Fruit fly (Drosophila melanogaster) whole organism, embryonic: ENCODE data around the gene haf.

ENCODE experiments used
- CG10274 ChIP-seq: fragments of 200-800 bp; sonication (Bioruptor generic); optimal IDR thresholded peaks from 3 replicates; lab custom pipeline; 2017; ENCODE audit warnings: missing biosample characterization, mild to moderate bottlenecking, missing genetic modification characterization
- CG10321 ChIP-seq: fragments of 200-800 bp; sonication (Bioruptor generic); IDR thresholded peaks from 2 replicates; pipeline ENCODE4 v1.3.6; 2022; ENCODE audit warnings: missing biosample characterization, missing genetic modification characterization
- CG10462 ChIP-seq: fragments of 200-800 bp; sonication (Bioruptor generic); optimal IDR thresholded peaks from 2 replicates; lab custom pipeline; 2016; ENCODE audit warnings: missing biosample characterization, missing genetic modification characterization
- CG11456 ChIP-seq: fragments of 200-800 bp; sonication (Bioruptor generic); IDR thresholded peaks from 3 replicates; pipeline ENCODE4 v1.3.6; 2022; ENCODE audit warnings: missing biosample characterization, missing genetic modification characterization
- CG12104 ChIP-seq: fragments of 200-800 bp; sonication (Bioruptor generic); optimal IDR thresholded peaks from 3 replicates; lab custom pipeline; 2016; ENCODE audit warnings: missing biosample characterization, missing genetic modification characterization
- CG12236 ChIP-seq: fragments of 200-800 bp; sonication (Bioruptor generic); optimal IDR thresholded peaks from 2 replicates; lab custom pipeline; 2016; ENCODE audit warnings: missing biosample characterization, missing genetic modification characterization
- CG12744 ChIP-seq: fragments of 200-800 bp; sonication (Bioruptor generic); optimal IDR thresholded peaks from 2 replicates; lab custom pipeline; 2016; ENCODE audit warnings: missing biosample characterization, missing genetic modification characterization
- CG14014 ChIP-seq: fragments of 200-800 bp; sonication (Bioruptor generic); IDR thresholded peaks from 2 replicates; pipeline ENCODE4 v1.3.6; 2022; ENCODE audit warnings: missing biosample characterization, missing genetic modification characterization
- CG14050 ChIP-seq: fragments of 200-800 bp; sonication (Bioruptor generic); IDR thresholded peaks from 3 replicates; pipeline ENCODE4 v1.3.6; 2022; ENCODE audit warnings: missing biosample characterization, missing genetic modification characterization
- CG14710 ChIP-seq: fragments of 200-800 bp; sonication (Bioruptor generic); optimal IDR thresholded peaks from 3 replicates; lab custom pipeline; 2019; ENCODE audit warnings: missing biosample characterization, mild to moderate bottlenecking, missing genetic modification characterization, moderate library complexity
- CG1529 ChIP-seq: fragments of 200-800 bp; sonication (Bioruptor generic); optimal IDR thresholded peaks from 3 replicates; lab custom pipeline; 2018; ENCODE audit warnings: missing biosample characterization, missing genetic modification characterization
- CG17328 ChIP-seq: fragments of 200-800 bp; sonication (Bioruptor generic); IDR thresholded peaks from 2 replicates; pipeline ENCODE4 v1.3.6; 2022; ENCODE audit warnings: missing biosample characterization, missing genetic modification characterization
- CG2116 ChIP-seq: fragments of 200-800 bp; sonication (Bioruptor generic); optimal IDR thresholded peaks from 3 replicates; lab custom pipeline; 2018; ENCODE audit warnings: missing biosample characterization, mild to moderate bottlenecking, missing genetic modification characterization
- CG3163 ChIP-seq: fragments of 200-800 bp; sonication (Bioruptor generic); optimal IDR thresholded peaks from 3 replicates; lab custom pipeline; 2016; ENCODE audit warnings: missing biosample characterization, missing genetic modification characterization
- CG3281 ChIP-seq: fragments of 200-800 bp; sonication (Bioruptor generic); optimal IDR thresholded peaks from 3 replicates; lab custom pipeline; 2017; ENCODE audit warnings: missing biosample characterization, mild to moderate bottlenecking, missing genetic modification characterization
- CG6175 ChIP-seq: fragments of 200-800 bp; sonication (Bioruptor generic); IDR thresholded peaks from 3 replicates; pipeline ENCODE4 v1.3.6; 2022; ENCODE audit warnings: missing biosample characterization, missing genetic modification characterization
- CG7963 ChIP-seq: fragments of 200-800 bp; sonication (Bioruptor generic); IDR thresholded peaks from 3 replicates; pipeline ENCODE4 v1.3.6; 2022; ENCODE audit warnings: missing biosample characterization, missing genetic modification characterization; ENCODE audit not compliant: partially characterized antibody
- CG8478 ChIP-seq: fragments of >200 bp; optimal IDR thresholded peaks from 2 replicates; lab custom pipeline; 2018
- CG8924 ChIP-seq: fragments of 200-800 bp; optimal IDR thresholded peaks from 3 replicates; lab custom pipeline; 2019; ENCODE audit warnings: missing biosample characterization, mild to moderate bottlenecking, missing genetic modification characterization, moderate library complexity
- CG8944 ChIP-seq: fragments of 200-800 bp; sonication (Bioruptor generic); optimal IDR thresholded peaks from 3 replicates; lab custom pipeline; 2016; ENCODE audit warnings: missing biosample characterization, missing genetic modification characterization
- CG9797 ChIP-seq: fragments of 200-800 bp; sonication (Bioruptor generic); optimal IDR thresholded peaks from 3 replicates; lab custom pipeline; 2018; ENCODE audit warnings: missing biosample characterization, mild to moderate bottlenecking, missing genetic modification characterization
- D19A ChIP-seq: fragments of 200-800 bp; optimal IDR thresholded peaks from 3 replicates; lab custom pipeline; 2019; ENCODE audit warnings: missing biosample characterization, mild to moderate bottlenecking, missing genetic modification characterization, moderate library complexity
- Dip2 ChIP-seq: fragments of 200-800 bp; sonication (Bioruptor generic); IDR thresholded peaks from 2 replicates; pipeline ENCODE4 v1.3.6; 2022; ENCODE audit warnings: missing biosample characterization, missing genetic modification characterization
- Dip3 ChIP-seq: fragments of 200-800 bp; sonication (Bioruptor generic); optimal IDR thresholded peaks from 3 replicates; lab custom pipeline; 2016; ENCODE audit warnings: missing biosample characterization, missing genetic modification characterization
- E2f1 ChIP-seq: fragments of 200-800 bp; sonication (Bioruptor generic); IDR thresholded peaks from 2 replicates; pipeline ENCODE4 v1.3.6; 2022; ENCODE audit warnings: missing biosample characterization, missing genetic modification characterization
- Elba2 ChIP-seq: fragments of 200-800 bp; sonication (Bioruptor generic); optimal IDR thresholded peaks from 3 replicates; lab custom pipeline; 2016; ENCODE audit warnings: missing biosample characterization, missing genetic modification characterization
- HmgD ChIP-seq: fragments of 200-800 bp; sonication (Bioruptor generic); optimal IDR thresholded peaks from 3 replicates; lab custom pipeline; 2016; ENCODE audit warnings: missing biosample characterization, missing genetic modification characterization
- MESR4 ChIP-seq: fragments of 200-800 bp; sonication (Bioruptor generic); optimal IDR thresholded peaks from 2 replicates; lab custom pipeline; 2018; ENCODE audit warnings: missing biosample characterization, mild to moderate bottlenecking, missing genetic modification characterization, moderate library complexity
- Max ChIP-seq: fragments of 200-800 bp; sonication (Bioruptor generic); optimal IDR thresholded peaks from 2 replicates; lab custom pipeline; 2016; ENCODE audit warnings: missing biosample characterization, mild to moderate bottlenecking, missing genetic modification characterization
- Meics ChIP-seq: fragments of 200-800 bp; sonication (Bioruptor generic); optimal IDR thresholded peaks from 2 replicates; lab custom pipeline; 2017; ENCODE audit warnings: missing biosample characterization, mild to moderate bottlenecking, missing genetic modification characterization
- Nf-YB ChIP-seq: fragments of 200-800 bp; sonication (Bioruptor generic); optimal IDR thresholded peaks from 3 replicates; lab custom pipeline; 2019; ENCODE audit warnings: missing biosample characterization, mild to moderate bottlenecking, missing genetic modification characterization, moderate library complexity
- Opbp ChIP-seq: fragments of 200-800 bp; sonication (Bioruptor generic); IDR thresholded peaks from 3 replicates; pipeline ENCODE4 v1.3.6; 2022; ENCODE audit warnings: missing biosample characterization, missing genetic modification characterization; ENCODE audit not compliant: partially characterized antibody
- Poxn ChIP-seq: fragments of 200-800 bp; sonication (Bioruptor generic); IDR thresholded peaks from 2 replicates; pipeline ENCODE4 v1.3.6; 2022; ENCODE audit warnings: missing biosample characterization, missing genetic modification characterization
- Rfx ChIP-seq: fragments of 200-800 bp; sonication (Bioruptor generic); IDR thresholded peaks from 2 replicates; pipeline ENCODE4 v1.3.6; 2022; ENCODE audit warnings: missing biosample characterization, missing genetic modification characterization
- Rx ChIP-seq: fragments of 200-800 bp; sonication (Bioruptor generic); IDR thresholded peaks from 2 replicates; pipeline ENCODE4 v1.3.6; 2022; ENCODE audit warnings: missing biosample characterization, missing genetic modification characterization
- Sry-δ ChIP-seq: fragments of 200-800 bp; sonication (Bioruptor generic); optimal IDR thresholded peaks from 2 replicates; lab custom pipeline; 2016; ENCODE audit warnings: missing biosample characterization, missing genetic modification characterization
- Tbp ChIP-seq: fragments of >200 bp; optimal IDR thresholded peaks from 2 replicates; lab custom pipeline; 2018; ENCODE audit warnings: missing biosample characterization, missing genetic modification characterization
- Trl ChIP-seq, 3 experiments: fragments of >200 bp in 2 of 3; fragments of 200-800 bp in 1 of 3; sonication (Bioruptor generic) in 1 of 3; optimal IDR thresholded peaks; 2 replicates in 1 of 3; 3 replicates in 2 of 3; lab custom pipeline; 2016 to 2017; ENCODE audit warnings: missing biosample characterization in 1 of 3, missing genetic modification characterization in 1 of 3
- al ChIP-seq: fragments of 200-800 bp; sonication (Bioruptor generic); IDR thresholded peaks from 2 replicates; pipeline ENCODE4 v1.3.6; 2022; ENCODE audit warnings: missing biosample characterization, missing genetic modification characterization
- crc ChIP-seq: fragments of 200-800 bp; sonication (Bioruptor generic); optimal IDR thresholded peaks from 2 replicates; lab custom pipeline; 2016; ENCODE audit warnings: missing biosample characterization, missing genetic modification characterization
- disco-r ChIP-seq: fragments of 200-800 bp; sonication (Bioruptor generic); optimal IDR thresholded peaks from 2 replicates; lab custom pipeline; 2016; ENCODE audit warnings: missing biosample characterization, missing genetic modification characterization
- fd96Cb ChIP-seq: fragments of 200-800 bp; sonication (Bioruptor generic); optimal IDR thresholded peaks from 2 replicates; lab custom pipeline; 2018; ENCODE audit warnings: missing biosample characterization, mild to moderate bottlenecking, missing genetic modification characterization, moderate library complexity
- gem ChIP-seq: fragments of 200-800 bp; sonication (Bioruptor generic); optimal IDR thresholded peaks from 2 replicates; lab custom pipeline; 2019; ENCODE audit warnings: missing biosample characterization, mild to moderate bottlenecking, missing genetic modification characterization, moderate library complexity
- ham ChIP-seq: fragments of 200-800 bp; sonication (Bioruptor generic); IDR thresholded peaks from 2 replicates; pipeline ENCODE4 v1.3.6; 2022; ENCODE audit warnings: missing biosample characterization, missing genetic modification characterization
- hbn ChIP-seq: fragments of 200-800 bp; sonication (Bioruptor generic); IDR thresholded peaks from 2 replicates; pipeline ENCODE4 v1.3.6; 2022; ENCODE audit warnings: missing biosample characterization, missing genetic modification characterization; ENCODE audit not compliant: partially characterized antibody
- jigr1 ChIP-seq: fragments of 200-800 bp; sonication (Bioruptor generic); IDR thresholded peaks from 3 replicates; pipeline ENCODE4 v1.3.6; 2022; ENCODE audit warnings: missing biosample characterization, missing genetic modification characterization
- klu ChIP-seq: fragments of 200-800 bp; sonication (Bioruptor generic); IDR thresholded peaks from 2 replicates; pipeline ENCODE4 v1.3.6; 2022; ENCODE audit warnings: missing biosample characterization, missing genetic modification characterization
- nerfin-2 ChIP-seq: fragments of 200-800 bp; sonication (Bioruptor generic); IDR thresholded peaks from 2 replicates; pipeline ENCODE4 v1.3.6; 2022; ENCODE audit warnings: missing biosample characterization, missing genetic modification characterization; ENCODE audit not compliant: partially characterized antibody
- p53 ChIP-seq: fragments of 200-800 bp; sonication (Bioruptor generic); optimal IDR thresholded peaks from 2 replicates; lab custom pipeline; 2016; ENCODE audit warnings: missing biosample characterization, missing genetic modification characterization
- ranshi ChIP-seq: fragments of 200-800 bp; sonication (Bioruptor generic); IDR thresholded peaks from 2 replicates; pipeline ENCODE4 v1.3.6; 2022; ENCODE audit warnings: missing biosample characterization, missing genetic modification characterization
- sug ChIP-seq: fragments of 200-800 bp; optimal IDR thresholded peaks from 2 replicates; lab custom pipeline; 2019; ENCODE audit warnings: missing biosample characterization, mild to moderate bottlenecking, missing genetic modification characterization, moderate library complexity
- trh ChIP-seq: fragments of 200-800 bp; sonication (Bioruptor generic); optimal IDR thresholded peaks from 2 replicates; lab custom pipeline; 2016; ENCODE audit warnings: missing biosample characterization, missing genetic modification characterization

The haf gene

DNA sequence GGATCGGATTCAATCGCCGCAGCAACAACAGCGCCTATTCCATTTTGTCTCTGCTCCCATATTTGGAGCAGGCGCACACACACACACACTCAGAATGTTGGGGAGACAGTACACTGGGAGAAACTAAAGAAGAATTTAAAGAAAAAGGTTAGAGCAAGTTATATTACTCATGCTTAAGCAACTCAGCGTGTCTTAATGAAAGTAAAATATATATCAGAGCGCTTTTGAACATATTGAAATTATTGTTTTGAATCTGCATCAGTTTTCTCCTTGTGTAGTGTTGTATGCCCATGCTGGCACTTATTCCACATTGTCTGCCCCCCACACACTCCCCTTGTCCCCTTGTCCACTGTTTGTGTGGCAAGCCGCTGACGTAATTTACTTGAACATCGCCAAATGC lies 35.2 kb downstream of the haf start (continued):
- TF ChIP-seq Trl (optimal IDR thresholded peaks at IDR 0.05; lab: Kevin White, UChicago) (no peak), Trl (GFP tag; optimal IDR thresholded peaks at IDR 0.05; lab: Kevin White, UChicago) (peak; percentile 68), CG14014 (GFP tag; lab: Robert Waterston, UW) (peak; percentile 85), Tbp (GFP tag; lab: Kevin White, UChicago) (no peak), CG10321 (GFP tag; lab: Robert Waterston, UW) (0 out of 2 replicates have a peak, but pooled peaks have one; percentile 13), CG8944 (GFP tag; lab: Kevin White, UChicago) (peak; percentile 66), CG12236 (GFP tag; lab: Kevin White, UChicago) (peak; percentile 49), CG14050 (GFP tag; lab: Robert Waterston, UW) (peak; percentile 73), nerfin-2 (GFP tag; lab: Robert Waterston, UW) (no peak), CG11456 (GFP tag; lab: Robert Waterston, UW) (peak; percentile 81), Dip3 (GFP tag; lab: Kevin White, UChicago) (peak; percentile 76), crc (GFP tag; lab: Kevin White, UChicago) (peak; percentile 57), D19A (tag; lab: Kevin White, UChicago) (peak; percentile 70), Sry-δ (GFP tag; lab: Kevin White, UChicago) (peak; percentile 58), trh (GFP tag; lab: Kevin White, UChicago) (peak; percentile 34), ham (no peak), E2f1 (GFP tag; lab: Robert Waterston, UW) (peak; percentile 75), CG3163 (GFP tag; lab: Kevin White, UChicago) (no peak), hbn (GFP tag; lab: Robert Waterston, UW) (no peak), al (GFP tag; lab: Robert Waterston, UW) (peak; percentile 70), CG8924 (tag; lab: Kevin White, UChicago) (peak; percentile 68), Elba2 (GFP tag; lab: Kevin White, UChicago) (no peak), CG7963 (GFP tag; lab: Robert Waterston, UW) (no peak), Meics (GFP tag; lab: Kevin White, UChicago) (peak; percentile 79), jigr1 (GFP tag; lab: Robert Waterston, UW) (0 out of 3 replicates have a peak, but pooled peaks have one; percentile 37), CG6175 (GFP tag; lab: Robert Waterston, UW) (peak; percentile 50; the same call in 1 of the 3 replicates), sug (tag; lab: Kevin White, UChicago) (peak; percentile 53), CG17328 (GFP tag; lab: Robert Waterston, UW) (peak; percentile 82), Max (peak; percentile 64), MESR4 (GFP tag; lab: Kevin White, UChicago) (no peak), CG3281 (GFP tag; lab: Kevin White, UChicago) (peak; percentile 73), Poxn (no peak; the same call in 1 of the 2 replicates), Nf-YB (peak; percentile 28), ranshi (peak; percentile 80), CG1529 (GFP tag; lab: Kevin White, UChicago) (peak; percentile 57), Rfx (peak; percentile 88), klu (peak; percentile 71), CG12104 (GFP tag; lab: Kevin White, UChicago) (peak; percentile 58), p53 (GFP tag; lab: Kevin White, UChicago) (no peak), CG8478 (lab: Kevin White, UChicago) (no peak), gem (tag; lab: Kevin White, UChicago) (peak; percentile 86), CG9797 (GFP tag; lab: Kevin White, UChicago) (no peak), HmgD (GFP tag; lab: Kevin White, UChicago) (no peak), Dip2 (no peak), disco-r (GFP tag; lab: Kevin White, UChicago) (peak; percentile 12), fd96Cb (tag; lab: Kevin White, UChicago) (peak; percentile 80), CG12744 (GFP tag; lab: Kevin White, UChicago) (peak; percentile 39), CG14710 (tag; lab: Kevin White, UChicago) (no peak), CG10274 (GFP tag; lab: Kevin White, UChicago) (peak; percentile 39), Rx (GFP tag; lab: Robert Waterston, UW) (peak; percentile 76), Opbp (GFP tag; lab: Robert Waterston, UW) (no peak), CG2116 (GFP tag; lab: Kevin White, UChicago) (peak; percentile 8), CG10462 (GFP tag; lab: Kevin White, UChicago) (peak; percentile 20)
